Fruit fly (Drosophila melanogaster): ENCODE results near the gene Mnt.

dm6 chrX:3674829-3675228 lies 3.2 kb downstream of the Mnt start:
- TF ChIP-seq CG15710 (tag; optimal IDR thresholded peaks at IDR 0.05) (no peak), CG4496 (GFP tag; IDR thresholded peaks at IDR 0.05) (no peak)

All from whole organism, pupa.